Fruit fly (Drosophila melanogaster) whole organism, prepupa: ENCODE data around the gene U2af38.

Experiments used
- Blimp-1 ChIP-seq: fragments of 200-800 bp; sonication (Bioruptor generic); optimal IDR thresholded peaks from 3 replicates; lab custom pipeline; 2017; ENCODE audit warnings: missing biosample characterization, missing genetic modification characterization, mild to moderate bottlenecking, moderate library complexity, missing genetic modification reagents
- CG10631 ChIP-seq: fragments of 200-800 bp; sonication (Bioruptor generic); optimal IDR thresholded peaks from 2 replicates; lab custom pipeline; 2016; ENCODE audit warnings: missing biosample characterization, missing genetic modification characterization
- CG10669 ChIP-seq: fragments of 200-800 bp; sonication (Bioruptor generic); optimal IDR thresholded peaks from 3 replicates; lab custom pipeline; 2018; ENCODE audit warnings: missing biosample characterization, mild to moderate bottlenecking, missing genetic modification characterization, moderate library complexity
- CG11294 ChIP-seq: fragments of 200-800 bp; sonication (Bioruptor generic); IDR thresholded peaks from 2 replicates; pipeline ENCODE4 v1.3.6; 2022; ENCODE audit warnings: missing biosample characterization, missing genetic modification characterization
- CG11762 ChIP-seq: fragments of 200-800 bp; sonication (Bioruptor generic); optimal IDR thresholded peaks from 3 replicates; lab custom pipeline; 2016; ENCODE audit warnings: missing biosample characterization, missing genetic modification characterization; ENCODE audit not compliant: insufficient read depth
- CG11902 ChIP-seq: fragments of 200-800 bp; sonication (Bioruptor generic); optimal IDR thresholded peaks from 3 replicates; lab custom pipeline; 2016; ENCODE audit warnings: missing biosample characterization, missing genetic modification characterization
- CG15336 ChIP-seq: fragments of 200-800 bp; sonication (Bioruptor generic); IDR thresholded peaks from 2 replicates; pipeline ENCODE4 v1.3.6; 2022; ENCODE audit warnings: missing biosample characterization, missing genetic modification characterization
- CG3919 ChIP-seq: fragments of 200-800 bp; sonication (Bioruptor generic); optimal IDR thresholded peaks from 3 replicates; lab custom pipeline; 2016; ENCODE audit warnings: missing biosample characterization, missing genetic modification characterization
- CG6163 ChIP-seq: fragments of 200-800 bp; sonication (Bioruptor generic); IDR thresholded peaks from 3 replicates; pipeline ENCODE4 v1.3.6; 2022; ENCODE audit warnings: missing biosample characterization, missing genetic modification characterization
- CG6808 ChIP-seq: fragments of 200-800 bp; sonication (Bioruptor generic); optimal IDR thresholded peaks from 3 replicates; lab custom pipeline; 2017; ENCODE audit warnings: missing biosample characterization, missing genetic modification characterization, mild to moderate bottlenecking, moderate library complexity, missing genetic modification reagents
- CG6854 ChIP-seq: fragments of 200-800 bp; sonication (Bioruptor generic); optimal IDR thresholded peaks from 2 replicates; lab custom pipeline; 2017; ENCODE audit warnings: missing biosample characterization, mild to moderate bottlenecking, missing genetic modification characterization
- CG7368 ChIP-seq: fragments of 200-800 bp; sonication (Bioruptor generic); optimal IDR thresholded peaks from 3 replicates; lab custom pipeline; 2016; ENCODE audit warnings: missing biosample characterization, missing genetic modification characterization
- CG8119 ChIP-seq: fragments of 200-800 bp; sonication (Bioruptor generic); IDR thresholded peaks from 3 replicates; pipeline ENCODE4 v1.3.6; 2022; ENCODE audit warnings: missing biosample characterization, missing genetic modification characterization
- CG8632 ChIP-seq: fragments of 200-800 bp; sonication (Bioruptor generic); optimal IDR thresholded peaks from 3 replicates; lab custom pipeline; 2016; ENCODE audit warnings: missing biosample characterization, missing genetic modification characterization
- Eip75B ChIP-seq: fragments of 200-800 bp; sonication (Bioruptor generic); optimal IDR thresholded peaks from 3 replicates; lab custom pipeline; 2016; ENCODE audit warnings: missing biosample characterization, missing genetic modification characterization
- Eip78C ChIP-seq: fragments of 200-800 bp; sonication (Bioruptor generic); peaks from one replicate; lab custom pipeline; 2016; ENCODE audit warnings: missing biosample characterization, missing genetic modification characterization
- Ets21C ChIP-seq: fragments of 200-800 bp; sonication (Bioruptor generic); optimal IDR thresholded peaks from 3 replicates; lab custom pipeline; 2016; ENCODE audit warnings: missing biosample characterization, missing genetic modification characterization
- Hr38 ChIP-seq: sonication (Bioruptor generic); optimal IDR thresholded peaks from 2 replicates; lab custom pipeline; 2016; ENCODE audit warnings: missing biosample characterization, missing genetic modification characterization
- Hr39 ChIP-seq: fragments of 200-800 bp; sonication (Bioruptor generic); optimal IDR thresholded peaks from 2 replicates; lab custom pipeline; 2016; ENCODE audit warnings: missing biosample characterization, missing genetic modification characterization
- Hr4 ChIP-seq: fragments of 200-800 bp; sonication (Bioruptor generic); optimal IDR thresholded peaks from 3 replicates; lab custom pipeline; 2016; ENCODE audit warnings: missing biosample characterization, missing genetic modification characterization
- Lpt ChIP-seq: fragments of 200-800 bp; sonication (Bioruptor generic); optimal IDR thresholded peaks from 3 replicates; lab custom pipeline; 2016; ENCODE audit warnings: missing biosample characterization, missing genetic modification characterization
- Met ChIP-seq: fragments of 200-800 bp; sonication (Bioruptor generic); optimal IDR thresholded peaks from 3 replicates; lab custom pipeline; 2016; ENCODE audit warnings: missing biosample characterization, missing genetic modification characterization
- OdsH ChIP-seq: fragments of 200-800 bp; sonication (Bioruptor generic); optimal IDR thresholded peaks from 3 replicates; lab custom pipeline; 2016; ENCODE audit warnings: missing biosample characterization, missing genetic modification characterization
- Sox14 ChIP-seq: fragments of 200-800 bp; sonication (Bioruptor generic); optimal IDR thresholded peaks from 3 replicates; lab custom pipeline; 2016; ENCODE audit warnings: missing biosample characterization, missing genetic modification characterization
- achi ChIP-seq: fragments of 200-800 bp; sonication (Bioruptor generic); optimal IDR thresholded peaks from 3 replicates; lab custom pipeline; 2016; ENCODE audit warnings: missing biosample characterization, missing genetic modification characterization
- acj6 ChIP-seq: fragments of 200-800 bp; sonication (Bioruptor generic); optimal IDR thresholded peaks from 3 replicates; lab custom pipeline; 2016; ENCODE audit warnings: missing biosample characterization, missing genetic modification characterization
- dac ChIP-seq: fragments of 200-800 bp; sonication (Bioruptor generic); optimal IDR thresholded peaks from 2 replicates; lab custom pipeline; 2017; ENCODE audit warnings: missing biosample characterization, mild to moderate bottlenecking, missing genetic modification characterization
- eg ChIP-seq: fragments of 200-800 bp; sonication (Bioruptor generic); IDR thresholded peaks from 3 replicates; pipeline ENCODE4 v1.3.6; 2022; ENCODE audit warnings: missing biosample characterization, missing genetic modification characterization
- fd85E ChIP-seq: fragments of 200-800 bp; sonication (Bioruptor generic); optimal IDR thresholded peaks from 3 replicates; lab custom pipeline; 2016; ENCODE audit warnings: missing biosample characterization, missing genetic modification characterization
- fkh ChIP-seq: fragments of 200-800 bp; sonication (Bioruptor generic); optimal IDR thresholded peaks from 3 replicates; lab custom pipeline; 2017; ENCODE audit warnings: missing biosample characterization, mild to moderate bottlenecking, missing genetic modification characterization, moderate library complexity
- lz ChIP-seq: fragments of 200-800 bp; sonication (Bioruptor generic); optimal IDR thresholded peaks from 3 replicates; lab custom pipeline; 2016; ENCODE audit warnings: missing biosample characterization, missing genetic modification characterization
- net ChIP-seq: fragments of 200-800 bp; sonication (Bioruptor generic); optimal IDR thresholded peaks from 3 replicates; lab custom pipeline; 2016; ENCODE audit warnings: missing biosample characterization, missing genetic modification characterization
- pdm3 ChIP-seq: fragments of 200-800 bp; sonication (Bioruptor generic); optimal IDR thresholded peaks from 3 replicates; lab custom pipeline; 2016; ENCODE audit warnings: missing biosample characterization, missing genetic modification characterization
- salr ChIP-seq, 2 experiments: fragments of 200-800 bp; sonication (Bioruptor generic); optimal IDR thresholded peaks; 3 replicates each; lab custom pipeline; 2016 to 2018; ENCODE audit warnings: missing biosample characterization in 2 of 2, missing genetic modification characterization in 2 of 2, mild to moderate bottlenecking in 1 of 2
- ss ChIP-seq, 2 experiments: fragments of 200-800 bp; sonication (Bioruptor generic); optimal IDR thresholded peaks; 2 replicates in 1 of 2; 3 replicates in 1 of 2; lab custom pipeline; 2017 to 2018; ENCODE audit warnings: mild to moderate bottlenecking in 2 of 2, missing biosample characterization in 2 of 2, missing genetic modification characterization in 2 of 2, moderate library complexity in 1 of 2
- svp ChIP-seq: fragments of 200-800 bp; sonication (Bioruptor generic); peaks from one replicate; lab custom pipeline; 2016; ENCODE audit warnings: missing biosample characterization, missing genetic modification characterization
- topi ChIP-seq: fragments of 200-800 bp; sonication (Bioruptor generic); optimal IDR thresholded peaks from 3 replicates; lab custom pipeline; 2016; ENCODE audit warnings: missing biosample characterization, missing genetic modification characterization

The U2af38 gene

DNA sequence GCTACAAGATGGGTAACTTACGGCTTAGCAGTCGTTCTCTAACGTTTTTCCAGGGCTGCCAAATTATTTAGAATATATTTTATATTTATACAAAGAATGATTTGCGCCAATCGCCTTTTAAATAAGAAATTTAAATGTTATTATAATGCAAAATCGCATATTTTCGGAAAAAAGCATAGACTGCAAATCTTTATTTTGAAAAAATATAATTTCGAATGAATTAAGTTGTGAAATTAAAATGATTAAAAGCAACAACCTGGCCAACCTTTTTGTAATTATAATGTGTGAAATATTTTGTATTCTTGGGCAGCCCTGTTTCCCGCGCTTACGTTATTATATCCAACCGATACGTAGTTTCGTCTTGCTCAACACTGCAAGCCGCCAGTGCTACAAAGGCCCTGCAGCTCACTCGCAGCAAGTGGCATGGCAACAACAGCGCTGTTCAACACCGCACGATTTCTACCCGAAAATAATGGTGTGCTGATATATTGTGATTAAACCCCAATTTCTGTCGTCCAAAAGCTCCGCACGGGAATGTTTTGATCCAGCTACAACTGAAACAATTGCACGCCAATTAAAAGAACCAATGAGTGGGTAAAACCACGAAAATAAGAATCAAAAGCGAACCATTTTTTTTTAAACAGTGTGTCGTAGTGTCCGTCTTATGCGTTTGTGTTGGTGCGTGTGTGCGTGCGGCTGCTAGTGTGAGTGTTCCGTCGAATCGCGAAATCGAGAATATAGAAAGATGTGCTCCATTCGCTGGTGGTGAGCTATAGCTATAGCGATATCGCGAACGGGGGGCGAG lies 3.2 kb upstream of the U2af38 start, which contains the start of gene Pi3K21B (continued):
- TF ChIP-seq Hr4 (GFP tag; lab: Kevin White, UChicago) (peak; percentile 83), CG8632 (GFP tag; lab: Kevin White, UChicago) (peak; percentile 85), Lpt (GFP tag; lab: Kevin White, UChicago) (peak; percentile 83), CG10669 (GFP tag; lab: Kevin White, UChicago) (peak; percentile 80), OdsH (GFP tag; lab: Kevin White, UChicago) (peak; percentile 94), pdm3 (GFP tag; lab: Kevin White, UChicago) (peak; percentile 89), Eip75B (GFP tag; lab: Kevin White, UChicago) (peak; percentile 84), svp (GFP tag; lab: Kevin White, UChicago) (peak; percentile 94), CG8119 (GFP tag; lab: Robert Waterston, UW) (peak; percentile 92), topi (peak; percentile 86), dac (GFP tag; lab: Kevin White, UChicago) (peak; percentile 79), achi (GFP tag; lab: Kevin White, UChicago) (peak; percentile 89), CG7368 (GFP tag; lab: Kevin White, UChicago) (peak; percentile 79), Hr38 (GFP tag; lab: Kevin White, UChicago) (peak; percentile 76), eg (peak; percentile 81), fkh (peak; percentile 51), Hr39 (GFP tag; lab: Kevin White, UChicago) (peak; percentile 89), Ets21C (GFP tag; lab: Kevin White, UChicago) (peak; percentile 84), net (GFP tag; lab: Kevin White, UChicago) (peak; percentile 85), ss (GFP tag; optimal IDR thresholded peaks at IDR 0.05; lab: Kevin White, UChicago) (peak; percentile 47 to 80), CG3919 (GFP tag; lab: Kevin White, UChicago) (peak; percentile 93)

DNA sequence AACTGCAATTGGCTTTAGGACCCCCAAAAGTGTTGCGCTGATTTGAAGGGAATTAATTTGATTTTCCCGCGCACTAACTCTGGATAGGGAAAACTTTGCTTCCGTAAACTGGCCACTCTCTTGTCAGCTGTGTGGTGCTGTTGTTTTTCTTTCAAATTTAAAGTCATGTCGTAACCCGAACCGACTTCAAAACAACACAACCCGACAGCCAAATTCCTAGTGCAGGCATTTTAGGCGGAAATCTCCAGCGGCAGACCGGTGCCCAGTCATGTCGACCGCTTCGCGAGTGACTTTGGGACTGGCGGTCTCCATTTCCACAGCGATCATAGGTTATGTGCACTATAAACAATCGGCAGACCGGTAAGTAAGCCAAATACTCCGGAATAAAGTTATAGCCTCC lies 2.2 kb downstream of the U2af38 start, which contains the start of gene CG11562:
Gene CG11562 (plus strand): TSS at position 119 of the 400 bp plus-strand sequence.
- TF ChIP-seq fkh (no peak), Eip78C (GFP tag; lab: Kevin White, UChicago) (peak; percentile 18), Eip75B (GFP tag; lab: Kevin White, UChicago) (no peak), CG11294 (GFP tag; lab: Robert Waterston, UW) (no peak)

DNA sequence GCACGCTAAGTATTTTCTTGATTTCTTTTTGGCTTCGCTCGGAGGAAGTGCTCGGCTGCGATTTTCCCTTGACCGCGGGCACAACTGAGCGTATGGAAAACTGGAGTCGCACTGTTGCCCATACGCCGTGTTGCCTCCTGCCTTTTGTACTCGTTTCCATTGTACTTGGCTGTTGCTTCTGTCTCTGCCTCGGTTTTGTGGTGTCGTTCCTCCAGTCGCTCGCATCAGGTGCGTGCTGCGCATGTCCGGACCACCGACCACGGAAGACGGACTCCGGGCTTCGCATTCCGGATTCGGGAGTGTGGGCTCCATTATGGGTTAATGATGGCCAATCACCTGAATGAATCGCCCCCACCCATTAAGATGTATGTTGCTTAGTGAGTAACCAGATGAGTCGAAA lies 2.8 kb downstream of the U2af38 start, which contains the start of gene CG3625:
Gene CG3625 (minus strand): TSS at position 139 of the 400 bp plus-strand sequence.
- TF ChIP-seq salr (GFP tag; optimal IDR thresholded peaks at IDR 0.05; lab: Kevin White, UChicago) = no peak
- TF ChIP-seq fkh = no peak
- TF ChIP-seq eg = no peak
- TF ChIP-seq CG6163 (GFP tag; lab: Robert Waterston, UW) = no peak
- no peak for TF ChIP-seq CG6808
- TF ChIP-seq Sox14 = no peak
- TF ChIP-seq Met (GFP tag; lab: Kevin White, UChicago) = no peak
- no peak for TF ChIP-seq CG11902
- no peak for TF ChIP-seq CG10631 (GFP tag; lab: Kevin White, UChicago)
- no peak for TF ChIP-seq svp (GFP tag; lab: Kevin White, UChicago)
- TF ChIP-seq CG11762 = no peak
- no peak for TF ChIP-seq CG6854 (GFP tag; lab: Kevin White, UChicago)
- TF ChIP-seq Hr38 (GFP tag; lab: Kevin White, UChicago) = no peak
- no peak for TF ChIP-seq Blimp-1 (GFP tag; lab: Kevin White, UChicago)
- no peak for TF ChIP-seq fd85E (GFP tag; lab: Kevin White, UChicago)
- no peak for TF ChIP-seq acj6 (GFP tag; lab: Kevin White, UChicago)
- TF ChIP-seq topi = no peak
- no peak for TF ChIP-seq CG15336 (GFP tag; lab: Robert Waterston, UW)
- TF ChIP-seq lz = no peak
- TF ChIP-seq OdsH (GFP tag; lab: Kevin White, UChicago) = no peak
